Fruit fly (Drosophila melanogaster): Measurements from ENCODE around the gene CG12003.

Gene CG12003

DNA sequence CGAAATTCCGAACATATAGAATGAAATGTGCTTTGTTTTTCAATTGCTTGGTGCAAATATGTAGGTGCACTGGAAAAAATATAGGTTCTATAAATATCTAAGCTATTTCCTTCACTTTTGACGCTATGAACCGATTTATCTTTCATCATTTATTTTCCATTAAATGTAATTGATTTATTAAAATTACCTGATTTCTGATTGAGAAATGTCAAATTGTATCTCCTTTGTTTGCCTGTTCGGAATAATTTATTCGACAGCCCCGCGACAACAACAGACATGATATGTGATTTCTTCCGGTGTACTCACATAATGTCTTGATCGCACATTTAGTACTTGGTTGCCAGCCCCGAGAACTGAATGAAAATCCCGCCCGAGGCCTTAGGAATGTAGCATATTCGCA, 44.4 kb downstream of the CG12003 start (continued):
- no peak for TF ChIP-seq Doc3 (GFP tag; IDR thresholded peaks at IDR 0.05; ENCODE audit: partially characterized antibody)
- TF ChIP-seq Lim3 (GFP tag; IDR thresholded peaks at IDR 0.05): no peak
- peak; percentile 25 for TF ChIP-seq bab2 (GFP tag; optimal IDR thresholded peaks at IDR 0.05)
- TF ChIP-seq pzg (GFP tag; optimal IDR thresholded peaks at IDR 0.05): no peak
- peak; percentile 64 for TF ChIP-seq grau (tag; optimal IDR thresholded peaks at IDR 0.05)
- no peak for TF ChIP-seq CG3726 (GFP tag; IDR thresholded peaks at IDR 0.05)
- no peak for TF ChIP-seq crc (GFP tag; optimal IDR thresholded peaks at IDR 0.05)
- peak; percentile 9 for TF ChIP-seq Chrac-16 (GFP tag; optimal IDR thresholded peaks at IDR 0.05)
- TF ChIP-seq cato (GFP tag; optimal IDR thresholded peaks at IDR 0.05; ENCODE audit: borderline replicate concordance): no peak
- TF ChIP-seq CG6254 (GFP tag; optimal IDR thresholded peaks at IDR 0.05): no peak
- TF ChIP-seq lmd (GFP tag; IDR thresholded peaks at IDR 0.05): peak; percentile 68; the same call in 1 of the 2 replicates
- no peak for TF ChIP-seq tap (tag; optimal IDR thresholded peaks at IDR 0.05)
- no peak for TF ChIP-seq CG4820 (GFP tag; optimal IDR thresholded peaks at IDR 0.05)
- TF ChIP-seq Dek (tag; optimal IDR thresholded peaks at IDR 0.05): no peak
- no peak for TF ChIP-seq Gsc (GFP tag; IDR thresholded peaks at IDR 0.05)
- TF ChIP-seq en (GFP tag; optimal IDR thresholded peaks at IDR 0.05): no peak
- TF ChIP-seq Adf1 (GFP tag; IDR thresholded peaks at IDR 0.05): no peak
- no peak for TF ChIP-seq CG34224 (GFP tag; IDR thresholded peaks at IDR 0.05; ENCODE audit: partially characterized antibody)
- TF ChIP-seq NFAT (GFP tag; IDR thresholded peaks at IDR 0.05): peak; percentile 55; the same call in 1 of the 2 replicates
- no peak for TF ChIP-seq exex (tag; optimal IDR thresholded peaks at IDR 0.05)
- TF ChIP-seq ATbp (GFP tag; optimal IDR thresholded peaks at IDR 0.05): no peak
- no peak for TF ChIP-seq CG1792 (GFP tag; optimal IDR thresholded peaks at IDR 0.05)
- TF ChIP-seq Fer1 (GFP tag; optimal IDR thresholded peaks at IDR 0.05): no peak
- TF ChIP-seq unpg (GFP tag; optimal IDR thresholded peaks at IDR 0.05): peak; percentile 15
- peak; percentile 34 for TF ChIP-seq D19B (GFP tag; optimal IDR thresholded peaks at IDR 0.05)
- no peak for TF ChIP-seq CG6654 (GFP tag; optimal IDR thresholded peaks at IDR 0.05)
- no peak for TF ChIP-seq CG8388 (GFP tag; optimal IDR thresholded peaks at IDR 0.05)
- TF ChIP-seq ken (GFP tag; IDR thresholded peaks at IDR 0.05): no peak
- no peak for TF ChIP-seq ato (GFP tag; IDR thresholded peaks at IDR 0.05; ENCODE audit: partially characterized antibody)
- no peak for TF ChIP-seq CG33213 (GFP tag; optimal IDR thresholded peaks at IDR 0.05)
- TF ChIP-seq stc (GFP tag; IDR thresholded peaks at IDR 0.05): no peak
- TF ChIP-seq dimm (GFP tag; IDR thresholded peaks at IDR 0.05): no peak
- TF ChIP-seq zf30C (GFP tag; optimal IDR thresholded peaks at IDR 0.05): no peak
- no peak for TF ChIP-seq Jarid2 (GFP tag; optimal IDR thresholded peaks at IDR 0.05)
- TF ChIP-seq z (GFP tag; IDR thresholded peaks at IDR 0.05): no peak
- no peak for TF ChIP-seq Usf (GFP tag; optimal IDR thresholded peaks at IDR 0.05)
- no peak for TF ChIP-seq CG1233 (GFP tag; optimal IDR thresholded peaks at IDR 0.05)
- TF ChIP-seq jing (GFP tag; optimal IDR thresholded peaks at IDR 0.05): no peak
- TF ChIP-seq klu (GFP tag; IDR thresholded peaks at IDR 0.05): peak; percentile 54
- TF ChIP-seq CG11504 (tag; optimal IDR thresholded peaks at IDR 0.05): peak; percentile 55
- no peak for TF ChIP-seq onecut (GFP tag; IDR thresholded peaks at IDR 0.05)
- TF ChIP-seq BEAF-32 (GFP tag; optimal IDR thresholded peaks at IDR 0.05): no peak
- peak; percentile 26; the same call in 1 of the 2 replicates for TF ChIP-seq wor (GFP tag; IDR thresholded peaks at IDR 0.05)
- no peak for TF ChIP-seq nerfin-1 (tag; optimal IDR thresholded peaks at IDR 0.05)
- peak; percentile 56; the same call in 1 of the 2 replicates for TF ChIP-seq CG14441 (GFP tag; IDR thresholded peaks at IDR 0.05)
- no peak for TF ChIP-seq CG4617 (GFP tag; optimal IDR thresholded peaks at IDR 0.05; ENCODE audit: borderline replicate concordance)
- no peak for TF ChIP-seq CG6791 (GFP tag; IDR thresholded peaks at IDR 0.05; ENCODE audit: partially characterized antibody)
- TF ChIP-seq CG16863 (GFP tag; optimal IDR thresholded peaks at IDR 0.05): peak; percentile 19
- TF ChIP-seq ap (GFP tag; IDR thresholded peaks at IDR 0.05): no peak
- peak; percentile 34 for TF ChIP-seq HHEX (GFP tag; optimal IDR thresholded peaks at IDR 0.05)
- 0 out of 3 replicates have a peak, but pooled peaks have one; percentile 14 for TF ChIP-seq CG2889 (GFP tag; IDR thresholded peaks at IDR 0.05)

All from whole organism, embryonic.